Fruit fly (Drosophila melanogaster) whole organism, embryonic: ENCODE results near the gene CG3091.

ENCODE experiments used
- Abd-B ChIP-seq: fragments of 200-800 bp; sonication (Bioruptor generic); optimal IDR thresholded peaks from 2 replicates; lab custom pipeline; 2018; ENCODE audit warnings: missing biosample characterization, mild to moderate bottlenecking, missing genetic modification characterization, moderate library complexity
- CG1024 ChIP-seq: fragments of 200-800 bp; sonication (Bioruptor generic); IDR thresholded peaks from 2 replicates; pipeline ENCODE4 v1.3.6; 2022; ENCODE audit warnings: missing biosample characterization, missing genetic modification characterization
- CG10431 ChIP-seq: fragments of 200-800 bp; sonication (Bioruptor generic); optimal IDR thresholded peaks from 3 replicates; lab custom pipeline; 2018; ENCODE audit warnings: missing biosample characterization, mild to moderate bottlenecking, missing genetic modification characterization
- CG10462 ChIP-seq: fragments of 200-800 bp; sonication (Bioruptor generic); optimal IDR thresholded peaks from 2 replicates; lab custom pipeline; 2016; ENCODE audit warnings: missing biosample characterization, missing genetic modification characterization
- CG11456 ChIP-seq: fragments of 200-800 bp; sonication (Bioruptor generic); IDR thresholded peaks from 3 replicates; pipeline ENCODE4 v1.3.6; 2022; ENCODE audit warnings: missing biosample characterization, missing genetic modification characterization
- CG12071 ChIP-seq: fragments of 200-800 bp; sonication (Bioruptor generic); optimal IDR thresholded peaks from 3 replicates; lab custom pipeline; 2018; ENCODE audit warnings: missing biosample characterization, mild to moderate bottlenecking, missing genetic modification characterization
- CG12769 ChIP-seq: fragments of 200-800 bp; sonication (Bioruptor generic); optimal IDR thresholded peaks from 2 replicates; lab custom pipeline; 2019; ENCODE audit warnings: missing biosample characterization, mild to moderate bottlenecking, missing genetic modification characterization, moderate library complexity
- CG13123 ChIP-seq: fragments of 200-800 bp; sonication (Bioruptor generic); optimal IDR thresholded peaks from 2 replicates; lab custom pipeline; 2016; ENCODE audit warnings: missing biosample characterization, missing genetic modification characterization
- CG15479 ChIP-seq: fragments of 200-800 bp; sonication (Bioruptor generic); optimal IDR thresholded peaks from 3 replicates; lab custom pipeline; 2019; ENCODE audit warnings: missing biosample characterization, mild to moderate bottlenecking, missing genetic modification characterization, moderate library complexity
- CG1602 ChIP-seq: fragments of 200-800 bp; sonication (Bioruptor generic); optimal IDR thresholded peaks from 3 replicates; lab custom pipeline; 2016; ENCODE audit warnings: missing biosample characterization, missing genetic modification characterization
- CG17385 ChIP-seq: fragments of 200-800 bp; sonication (Bioruptor generic); optimal IDR thresholded peaks from 3 replicates; lab custom pipeline; 2018; ENCODE audit warnings: missing biosample characterization, mild to moderate bottlenecking, missing genetic modification characterization
- CG1792 ChIP-seq: fragments of 200-800 bp; sonication (Bioruptor generic); optimal IDR thresholded peaks from 2 replicates; lab custom pipeline; 2016; ENCODE audit warnings: missing biosample characterization, missing genetic modification characterization
- CG2129 ChIP-seq: fragments of 200-800 bp; sonication (Bioruptor generic); IDR thresholded peaks from 2 replicates; pipeline ENCODE4 v1.3.6; 2022; ENCODE audit warnings: missing biosample characterization, missing genetic modification characterization; ENCODE audit not compliant: partially characterized antibody
- CG30020 ChIP-seq: fragments of 200-800 bp; optimal IDR thresholded peaks from 2 replicates; lab custom pipeline; 2019; ENCODE audit warnings: missing biosample characterization, mild to moderate bottlenecking, missing genetic modification characterization, moderate library complexity
- CG3726 ChIP-seq: fragments of 200-800 bp; sonication (Bioruptor generic); IDR thresholded peaks from 3 replicates; pipeline ENCODE4, ENCODE4 v1.3.6; 2022; ENCODE audit warnings: missing biosample characterization, missing genetic modification characterization
- CG42726 ChIP-seq: fragments of 200-800 bp; sonication (Bioruptor generic); IDR thresholded peaks from 2 replicates; pipeline ENCODE4 v1.3.6; 2022; ENCODE audit warnings: missing biosample characterization, missing genetic modification characterization; ENCODE audit not compliant: partially characterized antibody
- CG5245 ChIP-seq: fragments of 200-800 bp; sonication (Bioruptor generic); optimal IDR thresholded peaks from 3 replicates; lab custom pipeline; 2016; ENCODE audit warnings: missing biosample characterization, missing genetic modification characterization
- CG6175 ChIP-seq: fragments of 200-800 bp; sonication (Bioruptor generic); IDR thresholded peaks from 3 replicates; pipeline ENCODE4 v1.3.6; 2022; ENCODE audit warnings: missing biosample characterization, missing genetic modification characterization
- CG9437 ChIP-seq: fragments of 200-800 bp; sonication (Bioruptor generic); optimal IDR thresholded peaks from 2 replicates; lab custom pipeline; 2018; ENCODE audit warnings: missing biosample characterization, mild to moderate bottlenecking, missing genetic modification characterization
- Hr3 ChIP-seq: fragments of 200-800 bp; sonication (Bioruptor generic); optimal IDR thresholded peaks from 3 replicates; lab custom pipeline; 2016; ENCODE audit warnings: missing biosample characterization, missing genetic modification characterization
- Jarid2 ChIP-seq: fragments of 200-800 bp; sonication (Bioruptor generic); optimal IDR thresholded peaks from 3 replicates; lab custom pipeline; 2017; ENCODE audit warnings: mild to moderate bottlenecking, missing biosample characterization, missing genetic modification reagents, missing genetic modification characterization
- Kr ChIP-seq: fragments of 200-800 bp; sonication (Bioruptor generic); optimal IDR thresholded peaks from 2 replicates; lab custom pipeline; 2017; ENCODE audit warnings: missing biosample characterization, mild to moderate bottlenecking, missing genetic modification characterization
- Max ChIP-seq: fragments of 200-800 bp; sonication (Bioruptor generic); optimal IDR thresholded peaks from 2 replicates; lab custom pipeline; 2016; ENCODE audit warnings: missing biosample characterization, mild to moderate bottlenecking, missing genetic modification characterization
- Med ChIP-seq: fragments of 200-800 bp; sonication (Bioruptor generic); peaks from one replicate; lab custom pipeline; 2016; ENCODE audit warnings: missing biosample characterization, missing genetic modification characterization, mild to moderate bottlenecking, inconsistent platforms, moderate library complexity
- Meics ChIP-seq: fragments of 200-800 bp; sonication (Bioruptor generic); optimal IDR thresholded peaks from 2 replicates; lab custom pipeline; 2017; ENCODE audit warnings: missing biosample characterization, mild to moderate bottlenecking, missing genetic modification characterization
- Usf ChIP-seq: fragments of 200-800 bp; sonication (Bioruptor generic); optimal IDR thresholded peaks from 2 replicates; lab custom pipeline; 2017; ENCODE audit warnings: missing genotype, missing biosample characterization, missing genetic modification characterization
- YL-1 ChIP-seq: fragments of 200-800 bp; sonication (Bioruptor generic); optimal IDR thresholded peaks from 3 replicates; lab custom pipeline; 2017; ENCODE audit warnings: missing biosample characterization, mild to moderate bottlenecking, missing genetic modification characterization
- bowl ChIP-seq: fragments of 200-800 bp; sonication (Bioruptor generic); IDR thresholded peaks from 2 replicates; pipeline ENCODE4 v1.3.6; 2022; ENCODE audit warnings: missing biosample characterization, missing genetic modification characterization
- cas ChIP-seq: fragments of 200-800 bp; sonication (Bioruptor generic); IDR thresholded peaks from 2 replicates; pipeline ENCODE4 v1.3.6; 2022; ENCODE audit warnings: missing biosample characterization, missing genetic modification characterization
- crp ChIP-seq, 2 experiments: fragments of 200-800 bp; sonication (Bioruptor generic); optimal IDR thresholded peaks; 2 replicates in 1 of 2; 3 replicates in 1 of 2; lab custom pipeline; 2017; ENCODE audit warnings: missing biosample characterization in 2 of 2, missing genetic modification characterization in 2 of 2, mild to moderate bottlenecking in 1 of 2, moderate library complexity in 1 of 2
- ewg ChIP-seq: fragments of 200-800 bp; sonication (Bioruptor generic); optimal IDR thresholded peaks from 3 replicates; lab custom pipeline; 2017; ENCODE audit warnings: mild to moderate bottlenecking, missing biosample characterization, missing genetic modification reagents, missing genetic modification characterization
- fd3F ChIP-seq: fragments of 200-800 bp; sonication (Bioruptor generic); optimal IDR thresholded peaks from 2 replicates; lab custom pipeline; 2018; ENCODE audit warnings: missing biosample characterization, mild to moderate bottlenecking, missing genetic modification characterization, moderate library complexity
- jing ChIP-seq: fragments of 200-800 bp; sonication (Bioruptor generic); optimal IDR thresholded peaks from 2 replicates; lab custom pipeline; 2018; ENCODE audit warnings: missing biosample characterization, mild to moderate bottlenecking, missing genetic modification characterization
- lmd ChIP-seq: fragments of 200-800 bp; sonication (Bioruptor generic); IDR thresholded peaks from 2 replicates; pipeline ENCODE4 v1.3.6; 2022; ENCODE audit warnings: missing biosample characterization, missing genetic modification characterization
- nom ChIP-seq: fragments of 200-800 bp; sonication (Bioruptor generic); optimal IDR thresholded peaks from 2 replicates; lab custom pipeline; 2017; ENCODE audit warnings: missing biosample characterization, missing genetic modification characterization, mild to moderate bottlenecking, moderate library complexity, missing genetic modification reagents
- peb ChIP-seq: fragments of 200-800 bp; sonication (Bioruptor generic); IDR thresholded peaks from 2 replicates; pipeline ENCODE4 v1.3.6; 2022; ENCODE audit warnings: missing biosample characterization, missing genetic modification characterization
- pum ChIP-seq: fragments of 200-800 bp; sonication (Bioruptor generic); optimal IDR thresholded peaks from 2 replicates; lab custom pipeline; 2016; ENCODE audit warnings: missing biosample characterization, missing genetic modification characterization
- salm ChIP-seq: fragments of 200-800 bp; sonication (Bioruptor generic); optimal IDR thresholded peaks from 2 replicates; lab custom pipeline; 2018; ENCODE audit warnings: missing biosample characterization, mild to moderate bottlenecking, missing genetic modification characterization
- slbo ChIP-seq: fragments of 200-800 bp; sonication (Bioruptor generic); IDR thresholded peaks from 2 replicates; pipeline ENCODE4 v1.3.6; 2022; ENCODE audit warnings: missing biosample characterization, missing genetic modification characterization
- sqz ChIP-seq: fragments of 200-800 bp; sonication (Bioruptor generic); optimal IDR thresholded peaks from 3 replicates; lab custom pipeline; 2018; ENCODE audit warnings: missing biosample characterization, mild to moderate bottlenecking, missing genetic modification characterization
- stc ChIP-seq: fragments of 200-800 bp; sonication (Bioruptor generic); IDR thresholded peaks from 2 replicates; pipeline ENCODE4 v1.3.6; 2022; ENCODE audit warnings: missing biosample characterization, missing genetic modification characterization
- ttk ChIP-seq: fragments of 200-800 bp; sonication (Bioruptor generic); IDR thresholded peaks from 2 replicates; pipeline ENCODE4 v2.1.2; 2022; ENCODE audit warnings: missing biosample characterization, missing genetic modification characterization
- twi ChIP-seq: fragments of 200-800 bp; optimal IDR thresholded peaks from 2 replicates; lab custom pipeline; 2019; ENCODE audit warnings: missing biosample characterization, mild to moderate bottlenecking, missing genetic modification characterization, moderate library complexity
- tx ChIP-seq: fragments of 200-800 bp; sonication (Bioruptor generic); optimal IDR thresholded peaks from 2 replicates; lab custom pipeline; 2016; ENCODE audit warnings: missing biosample characterization, missing genetic modification characterization
- yki ChIP-seq: fragments of >200 bp; optimal IDR thresholded peaks from 3 replicates; lab custom pipeline; 2018
- z ChIP-seq: fragments of 200-800 bp; sonication (Bioruptor generic); IDR thresholded peaks from 3 replicates; pipeline ENCODE4 v1.3.6; 2022; ENCODE audit warnings: missing biosample characterization, missing genetic modification characterization
- zen2 ChIP-seq: fragments of 200-800 bp; sonication (Bioruptor generic); IDR thresholded peaks from 3 replicates; pipeline ENCODE4 v1.3.6; 2022; ENCODE audit warnings: missing biosample characterization, missing genetic modification characterization; ENCODE audit not compliant: partially characterized antibody
- zf30C ChIP-seq: fragments of 200-800 bp; sonication (Bioruptor generic); optimal IDR thresholded peaks from 3 replicates; lab custom pipeline; 2018; ENCODE audit warnings: missing biosample characterization, mild to moderate bottlenecking, missing genetic modification characterization

Gene CG3091

DNA sequence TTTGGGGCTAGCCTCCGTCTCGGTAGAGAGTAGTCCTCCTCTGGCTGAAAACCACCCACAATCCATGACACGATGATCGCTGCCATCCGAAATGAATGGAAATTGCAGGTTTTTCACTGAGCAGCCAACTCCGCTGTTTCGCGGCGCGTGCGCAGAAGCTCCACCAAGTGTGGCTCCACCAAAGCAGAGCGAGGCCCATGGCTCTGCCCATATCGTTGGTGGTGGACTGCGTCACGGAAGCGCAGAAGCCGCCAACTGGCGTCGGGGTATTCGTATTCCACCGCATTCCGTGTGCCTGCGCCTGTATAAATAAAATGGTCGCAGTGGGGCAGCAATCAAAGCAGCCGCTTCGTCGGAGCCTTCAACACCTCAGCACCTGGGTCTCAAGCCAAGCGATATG, 30.5 kb downstream of the CG3091 start, which contains the start of gene CG14052:
CG14052 (plus strand) TSS at position 301 of the 400 bp plus-strand sequence.
- TF ChIP-seq ewg (GFP tag; lab: Kevin White, UChicago) (peak; percentile 19), CG17385 (no peak), Med (GFP tag; lab: Kevin White, UChicago) (peak; percentile 16)

DNA sequence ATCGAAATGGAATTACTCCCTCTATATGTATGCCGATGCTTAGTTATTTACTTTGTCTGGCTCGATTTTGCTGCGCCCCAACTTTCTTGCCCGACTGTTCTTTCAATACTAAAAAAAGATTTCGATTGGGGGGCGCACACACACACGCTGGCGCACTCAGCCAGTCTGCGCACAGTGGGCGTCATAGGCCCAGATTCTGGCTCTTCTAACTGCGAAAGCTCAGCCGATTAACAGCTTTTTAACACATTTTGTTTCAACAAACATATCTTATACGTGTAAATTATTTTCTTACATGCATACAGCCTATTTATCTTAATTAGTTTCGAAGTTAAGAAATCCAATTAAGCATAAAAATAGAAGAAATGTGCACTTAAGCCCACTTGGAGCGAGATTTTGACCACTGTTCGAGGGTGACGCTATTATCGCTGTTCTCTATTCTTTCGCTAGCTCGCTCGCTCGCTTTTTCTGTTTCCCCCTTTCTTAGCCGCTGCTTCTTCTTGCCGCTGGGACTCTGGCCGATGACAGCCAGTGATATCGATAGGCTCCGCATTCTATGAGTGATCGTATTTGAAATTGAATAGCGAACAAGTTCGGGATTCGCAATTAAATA, 31.7 kb downstream of the CG3091 start, which contains the start of gene Vinc:
Vinc (minus strand) TSS at position 387 of the 610 bp plus-strand sequence.
- no peak for TF ChIP-seq zf30C (GFP tag; lab: Kevin White, UChicago)
- TF ChIP-seq Jarid2 (GFP tag; lab: Kevin White, UChicago): peak; percentile 86
- peak; percentile 73 for TF ChIP-seq tx (GFP tag; lab: Kevin White, UChicago)
- TF ChIP-seq bowl: peak; percentile 41; the same call in 1 of the 2 replicates
- TF ChIP-seq CG12769 (tag; lab: Kevin White, UChicago): no peak
- no peak for TF ChIP-seq CG15479 (GFP tag; lab: Kevin White, UChicago)
- peak; percentile 82 for TF ChIP-seq sqz (GFP tag; lab: Kevin White, UChicago)
- TF ChIP-seq salm: peak; percentile 48
- TF ChIP-seq yki (lab: Kevin White, UChicago): no peak
- TF ChIP-seq twi (tag; lab: Kevin White, UChicago): peak; percentile 48
- peak; percentile 64 for TF ChIP-seq ttk (GFP tag; lab: Robert Waterston, UW)
- no peak for TF ChIP-seq CG3726 (GFP tag; lab: Robert Waterston, UW)
- peak; percentile 95 for TF ChIP-seq Meics (GFP tag; lab: Kevin White, UChicago)
- peak; percentile 78 for TF ChIP-seq CG12071 (GFP tag; lab: Kevin White, UChicago)
- peak; percentile 41; the same call in 1 of the 3 replicates for TF ChIP-seq zen2 (GFP tag; lab: Robert Waterston, UW)
- peak; percentile 68; the same call in 1 of the 2 replicates for TF ChIP-seq cas (GFP tag; lab: Robert Waterston, UW)
- TF ChIP-seq jing (GFP tag; lab: Kevin White, UChicago): no peak
- TF ChIP-seq CG42726 (GFP tag; lab: Robert Waterston, UW): no peak
- TF ChIP-seq crp (GFP tag; optimal IDR thresholded peaks at IDR 0.05; lab: Kevin White, UChicago): peak in 1 of 2 experiments; percentile 1
- TF ChIP-seq CG2129 (GFP tag; lab: Robert Waterston, UW): no peak
- no peak for TF ChIP-seq z (GFP tag; lab: Robert Waterston, UW)
- TF ChIP-seq Abd-B: peak; percentile 44
- TF ChIP-seq nom (GFP tag; lab: Kevin White, UChicago): peak; percentile 92
- TF ChIP-seq stc (GFP tag; lab: Robert Waterston, UW): peak; percentile 83
- TF ChIP-seq fd3F (GFP tag; lab: Kevin White, UChicago): peak; percentile 72
- peak; percentile 68 for TF ChIP-seq CG30020 (tag; lab: Kevin White, UChicago)
- peak; percentile 85 for TF ChIP-seq lmd (GFP tag; lab: Robert Waterston, UW)
- peak; percentile 81 for TF ChIP-seq Max (GFP tag; lab: Kevin White, UChicago)
- TF ChIP-seq CG13123: peak; percentile 49
- TF ChIP-seq slbo: peak; percentile 78
- peak; percentile 67 for TF ChIP-seq CG5245 (GFP tag; lab: Kevin White, UChicago)
- peak; percentile 62 for TF ChIP-seq Hr3 (GFP tag; lab: Kevin White, UChicago)
- peak; percentile 42 for TF ChIP-seq Kr (GFP tag; lab: Kevin White, UChicago)
- TF ChIP-seq CG1024 (GFP tag; lab: Robert Waterston, UW): no peak
- peak; percentile 11 for TF ChIP-seq YL-1
- TF ChIP-seq CG6175 (GFP tag; lab: Robert Waterston, UW): peak; percentile 77
- TF ChIP-seq CG10462: peak; percentile 56
- peak; percentile 87 for TF ChIP-seq CG11456 (GFP tag; lab: Robert Waterston, UW)
- no peak for TF ChIP-seq CG10431 (GFP tag; lab: Kevin White, UChicago)
- TF ChIP-seq Usf: peak; percentile 36
- peak; percentile 65 for TF ChIP-seq CG1792
- TF ChIP-seq peb: peak; percentile 75
- TF ChIP-seq pum (GFP tag; lab: Kevin White, UChicago): peak; percentile 87
- TF ChIP-seq CG9437: peak; percentile 59
- peak; percentile 60 for TF ChIP-seq CG1602 (GFP tag; lab: Kevin White, UChicago)
